Fruit fly (Drosophila melanogaster): ENCODE results near the gene Atg8a.

Atg8a gene

DNA sequence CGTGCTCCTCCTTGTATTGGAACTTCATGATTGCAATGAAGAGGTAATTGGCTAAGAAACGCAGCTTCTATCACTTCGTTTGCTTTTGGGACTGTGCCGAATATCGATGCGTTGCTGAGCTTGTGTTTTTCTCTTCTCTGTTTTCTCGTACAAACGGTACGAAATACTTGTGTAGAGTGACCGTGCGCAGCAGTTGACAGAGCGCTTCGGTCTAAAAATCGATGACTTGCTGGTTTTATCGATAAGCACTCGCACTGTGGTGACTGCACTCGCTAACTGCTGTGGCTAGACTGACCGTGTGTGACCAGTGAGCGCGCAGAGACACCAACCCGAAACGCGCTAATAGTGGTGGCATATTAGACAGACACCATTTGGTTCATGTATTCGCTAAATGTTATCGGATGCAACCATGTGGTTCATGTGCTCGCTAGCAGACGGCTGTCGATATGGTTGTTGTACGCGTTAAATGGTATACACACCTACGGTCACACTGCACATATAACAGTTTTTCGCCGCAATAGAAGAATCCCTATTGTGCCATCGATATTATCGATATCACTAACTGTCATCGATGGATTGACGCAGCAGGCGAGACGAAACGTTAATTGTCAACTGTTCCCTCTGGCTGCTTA lies at the start of gene Atg8a, which contains the start of gene BTBD9 (continued):
- TF ChIP-seq Chrac-16 (GFP tag; optimal IDR thresholded peaks at IDR 0.05) = no peak
- TF ChIP-seq HLH54F (GFP tag; optimal IDR thresholded peaks at IDR 0.05) = peak; percentile 34
- peak; percentile 99 for TF ChIP-seq Sry-δ (GFP tag; optimal IDR thresholded peaks at IDR 0.05)
- TF ChIP-seq ro (GFP tag; IDR thresholded peaks at IDR 0.05) = no peak
- TF ChIP-seq CrebB (tag; optimal IDR thresholded peaks at IDR 0.05) = peak; percentile 42
- peak; percentile 76 for TF ChIP-seq CG3847 (GFP tag; IDR thresholded peaks at IDR 0.05)
- peak; percentile 84 for TF ChIP-seq unc-4 (GFP tag; IDR thresholded peaks at IDR 0.05; ENCODE audit: partially characterized antibody)
- peak; percentile 39 for TF ChIP-seq CG15601 (tag; optimal IDR thresholded peaks at IDR 0.05)
- TF ChIP-seq Camta (GFP tag; optimal IDR thresholded peaks at IDR 0.05) = no peak
- TF ChIP-seq CG9797 (GFP tag; optimal IDR thresholded peaks at IDR 0.05) = peak; percentile 100
- no peak for TF ChIP-seq Ada2b (GFP tag; IDR thresholded peaks at IDR 0.05)
- no peak for TF ChIP-seq wor (GFP tag; IDR thresholded peaks at IDR 0.05)
- no peak for TF ChIP-seq oc (tag; optimal IDR thresholded peaks at IDR 0.05)
- TF ChIP-seq grau (tag; optimal IDR thresholded peaks at IDR 0.05) = peak; percentile 18
- TF ChIP-seq CG2120 (GFP tag; optimal IDR thresholded peaks at IDR 0.05) = peak; percentile 64
- no peak for TF ChIP-seq CG6254 (GFP tag; optimal IDR thresholded peaks at IDR 0.05)
- TF ChIP-seq Hand (GFP tag; optimal IDR thresholded peaks at IDR 0.05) = no peak
- TF ChIP-seq Xbp1 (GFP tag; optimal IDR thresholded peaks at IDR 0.05) = peak; percentile 33
- no peak for TF ChIP-seq CG17359 (tag; optimal IDR thresholded peaks at IDR 0.05)
- TF ChIP-seq CG16813 (GFP tag; IDR thresholded peaks at IDR 0.05; ENCODE audit: partially characterized antibody) = peak; percentile 77
- no peak for TF ChIP-seq CG6813 (GFP tag; optimal IDR thresholded peaks at IDR 0.05)
- no peak for TF ChIP-seq CG34422 (GFP tag; IDR thresholded peaks at IDR 0.05)
- TF ChIP-seq z (GFP tag; IDR thresholded peaks at IDR 0.05) = no peak
- no peak for TF ChIP-seq CG6272 (GFP tag; IDR thresholded peaks at IDR 0.05)
- peak; percentile 74 for TF ChIP-seq corto (GFP tag; optimal IDR thresholded peaks at IDR 0.05)
- TF ChIP-seq ATbp (GFP tag; optimal IDR thresholded peaks at IDR 0.05) = no peak
- TF ChIP-seq CG15479 (GFP tag; optimal IDR thresholded peaks at IDR 0.05) = no peak
- TF ChIP-seq onecut (GFP tag; IDR thresholded peaks at IDR 0.05) = no peak
- no peak for TF ChIP-seq CG6765 (GFP tag; optimal IDR thresholded peaks at IDR 0.05)
- no peak for TF ChIP-seq fd102C (GFP tag; optimal IDR thresholded peaks at IDR 0.05)
- no peak for TF ChIP-seq aop (GFP tag; IDR thresholded peaks at IDR 0.05)
- TF ChIP-seq CG42726 (GFP tag; IDR thresholded peaks at IDR 0.05; ENCODE audit: partially characterized antibody) = peak; percentile 38
- TF ChIP-seq CG16779 (GFP tag; IDR thresholded peaks at IDR 0.05) = no peak
- TF ChIP-seq tap (tag; optimal IDR thresholded peaks at IDR 0.05) = no peak

DNA sequence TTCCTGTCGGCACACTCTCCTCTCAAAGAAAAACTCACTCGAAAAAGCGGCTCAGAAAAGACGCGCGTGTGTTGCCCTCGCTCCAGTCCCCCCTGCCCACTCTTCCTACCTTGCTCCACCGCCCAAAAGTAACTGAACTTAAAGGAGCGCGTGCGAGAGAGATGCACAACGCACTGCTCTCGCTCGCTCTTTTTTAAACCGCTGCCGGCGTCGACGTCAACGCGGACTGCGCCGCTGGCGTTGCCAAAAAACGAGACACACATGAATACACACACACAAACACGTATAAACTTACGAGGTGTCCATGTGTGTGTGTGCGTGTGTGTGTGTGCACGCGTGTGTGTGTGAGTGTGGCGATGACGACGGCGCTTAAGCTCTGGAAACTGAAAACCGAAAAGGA lies 48.7 kb upstream of the Atg8a start:
- peak; percentile 5 for TF ChIP-seq kni (GFP tag; optimal IDR thresholded peaks at IDR 0.05)
- TF ChIP-seq CG10462 (GFP tag; optimal IDR thresholded peaks at IDR 0.05) = no peak
- no peak for TF ChIP-seq Dad (GFP tag; optimal IDR thresholded peaks at IDR 0.05)
- peak; percentile 89 for TF ChIP-seq CG1832 (GFP tag; optimal IDR thresholded peaks at IDR 0.05)
- no peak for TF ChIP-seq CG8290 (GFP tag; optimal IDR thresholded peaks at IDR 0.05)
- peak in 1 of 2 experiments; percentile 15 for TF ChIP-seq CG8290 (tag; optimal IDR thresholded peaks at IDR 0.05)
- no peak for TF ChIP-seq CG9932 (GFP tag; IDR thresholded peaks at IDR 0.05)
- peak; percentile 10; the same call in 1 of the 2 replicates for TF ChIP-seq nerfin-2 (GFP tag; IDR thresholded peaks at IDR 0.05; ENCODE audit: partially characterized antibody)
- 0 out of 4 replicates have a peak, but pooled peaks have one; percentile 47 for TF ChIP-seq chinmo (GFP tag; IDR thresholded peaks at IDR 0.05; ENCODE audit: partially characterized antibody)
- TF ChIP-seq cas (GFP tag; IDR thresholded peaks at IDR 0.05) = no peak
- TF ChIP-seq Trl (optimal IDR thresholded peaks at IDR 0.05) = peak; percentile 27 to 31
- no peak for TF ChIP-seq Trl (GFP tag; optimal IDR thresholded peaks at IDR 0.05)
- TF ChIP-seq CG8478 (optimal IDR thresholded peaks at IDR 0.05) = peak; percentile 87
- peak; percentile 65 for TF ChIP-seq CG42726 (GFP tag; IDR thresholded peaks at IDR 0.05; ENCODE audit: partially characterized antibody)
- TF ChIP-seq Bgb (GFP tag; IDR thresholded peaks at IDR 0.05; ENCODE audit: partially characterized antibody) = peak; percentile 56; the same call in 1 of the 2 replicates
- TF ChIP-seq z (GFP tag; IDR thresholded peaks at IDR 0.05) = peak; percentile 98
- TF ChIP-seq abd-A (tag; optimal IDR thresholded peaks at IDR 0.05) = peak; percentile 70
- TF ChIP-seq CG6791 (GFP tag; IDR thresholded peaks at IDR 0.05; ENCODE audit: partially characterized antibody) = peak; percentile 65; the same call in 2 of the 3 replicates
- TF ChIP-seq Chrac-16 (GFP tag; optimal IDR thresholded peaks at IDR 0.05) = no peak
- TF ChIP-seq cg (GFP tag; optimal IDR thresholded peaks at IDR 0.05) = peak; percentile 94
